Fruit fly (Drosophila melanogaster) whole organism, embryonic: ENCODE measurements around the gene Pink1.

Experiments
- CG12155 ChIP-seq: fragments of 200-800 bp; sonication (Bioruptor generic); optimal IDR thresholded peaks from 3 replicates; lab custom pipeline; 2016; ENCODE audit warnings: missing biosample characterization, missing genetic modification characterization
- CG12299 ChIP-seq: fragments of 200-800 bp; sonication (Bioruptor generic); optimal IDR thresholded peaks from 2 replicates; lab custom pipeline; 2018; ENCODE audit warnings: missing biosample characterization, mild to moderate bottlenecking, missing genetic modification characterization
- CG12769 ChIP-seq: fragments of 200-800 bp; sonication (Bioruptor generic); optimal IDR thresholded peaks from 2 replicates; lab custom pipeline; 2019; ENCODE audit warnings: missing biosample characterization, mild to moderate bottlenecking, missing genetic modification characterization, moderate library complexity
- CG14667 ChIP-seq: fragments of 200-800 bp; sonication (Bioruptor generic); IDR thresholded peaks from 2 replicates; pipeline ENCODE4 v1.3.6; 2022; ENCODE audit warnings: missing biosample characterization, missing genetic modification characterization
- CG14710 ChIP-seq: fragments of 200-800 bp; sonication (Bioruptor generic); optimal IDR thresholded peaks from 3 replicates; lab custom pipeline; 2019; ENCODE audit warnings: missing biosample characterization, mild to moderate bottlenecking, missing genetic modification characterization, moderate library complexity
- CG17361 ChIP-seq: fragments of 200-800 bp; sonication (Bioruptor generic); IDR thresholded peaks from 3 replicates; pipeline ENCODE4 v1.3.6; 2022; ENCODE audit warnings: missing biosample characterization, missing genetic modification characterization
- CG2202 ChIP-seq: fragments of 200-800 bp; sonication (Bioruptor generic); optimal IDR thresholded peaks from 2 replicates; lab custom pipeline; 2018; ENCODE audit warnings: missing biosample characterization, mild to moderate bottlenecking, missing genetic modification characterization
- CG3726 ChIP-seq: fragments of 200-800 bp; sonication (Bioruptor generic); IDR thresholded peaks from 3 replicates; pipeline ENCODE4, ENCODE4 v1.3.6; 2022; ENCODE audit warnings: missing biosample characterization, missing genetic modification characterization
- CG3838 ChIP-seq: fragments of 200-800 bp; sonication (Bioruptor generic); optimal IDR thresholded peaks from 3 replicates; lab custom pipeline; 2016; ENCODE audit warnings: missing biosample characterization, missing genetic modification characterization
- CG3847 ChIP-seq: fragments of 200-800 bp; sonication (Bioruptor generic); IDR thresholded peaks from 2 replicates; pipeline ENCODE4 v1.3.6; 2022; ENCODE audit warnings: missing biosample characterization, missing genetic modification characterization
- CG4282 ChIP-seq: fragments of 200-800 bp; sonication (Bioruptor generic); optimal IDR thresholded peaks from 2 replicates; lab custom pipeline; 2016; ENCODE audit warnings: missing biosample characterization, missing genetic modification characterization
- CG4707 ChIP-seq: fragments of 200-800 bp; sonication (Bioruptor generic); optimal IDR thresholded peaks from 2 replicates; lab custom pipeline; 2018; ENCODE audit warnings: missing biosample characterization, mild to moderate bottlenecking, missing genetic modification characterization, moderate library complexity
- CG6683 ChIP-seq: fragments of 200-800 bp; sonication (Bioruptor generic); optimal IDR thresholded peaks from 2 replicates; lab custom pipeline; 2017; ENCODE audit warnings: missing biosample characterization, mild to moderate bottlenecking, missing genetic modification characterization, missing genetic modification reagents
- CG8359 ChIP-seq: fragments of 200-800 bp; sonication (Bioruptor generic); optimal IDR thresholded peaks from 2 replicates; lab custom pipeline; 2017; ENCODE audit warnings: missing biosample characterization, mild to moderate bottlenecking, missing genetic modification characterization, borderline replicate concordance
- CG8924 ChIP-seq: fragments of 200-800 bp; optimal IDR thresholded peaks from 3 replicates; lab custom pipeline; 2019; ENCODE audit warnings: missing biosample characterization, mild to moderate bottlenecking, missing genetic modification characterization, moderate library complexity
- Dek ChIP-seq: fragments of 200-800 bp; sonication (Bioruptor generic); optimal IDR thresholded peaks from 3 replicates; lab custom pipeline; 2019; ENCODE audit warnings: missing biosample characterization, mild to moderate bottlenecking, missing genetic modification characterization, moderate library complexity
- Ets97D ChIP-seq: fragments of 200-800 bp; sonication (Bioruptor generic); optimal IDR thresholded peaks from 3 replicates; lab custom pipeline; 2016; ENCODE audit warnings: missing biosample characterization, missing genetic modification characterization
- H15 ChIP-seq: fragments of 200-800 bp; sonication (Bioruptor generic); IDR thresholded peaks from 3 replicates; pipeline ENCODE4 v1.3.6; 2022; ENCODE audit warnings: missing biosample characterization, missing genetic modification characterization
- Hr51 ChIP-seq, 2 experiments: fragments of 200-800 bp; sonication (Bioruptor generic); optimal IDR thresholded peaks; 2 replicates in 1 of 2; 3 replicates in 1 of 2; lab custom pipeline; 2016 to 2018; ENCODE audit warnings: missing biosample characterization in 2 of 2, missing genetic modification characterization in 2 of 2, mild to moderate bottlenecking in 1 of 2, moderate library complexity in 1 of 2
- Lhr ChIP-seq: fragments of 200-800 bp; sonication (Bioruptor generic); optimal IDR thresholded peaks from 3 replicates; lab custom pipeline; 2017; ENCODE audit warnings: mild to moderate bottlenecking, missing biosample characterization, missing genetic modification reagents, missing genetic modification characterization
- MBD-R2 ChIP-seq: fragments of 200-800 bp; sonication (Bioruptor generic); IDR thresholded peaks from 2 replicates; pipeline ENCODE4 v1.3.6; 2022; ENCODE audit warnings: missing biosample characterization, missing genetic modification characterization
- MTF-1 ChIP-seq: fragments of 200-800 bp; sonication (Bioruptor generic); optimal IDR thresholded peaks from 2 replicates; lab custom pipeline; 2018; ENCODE audit warnings: missing biosample characterization, mild to moderate bottlenecking, missing genetic modification characterization, borderline replicate concordance
- Max ChIP-seq: fragments of 200-800 bp; sonication (Bioruptor generic); optimal IDR thresholded peaks from 2 replicates; lab custom pipeline; 2016; ENCODE audit warnings: missing biosample characterization, mild to moderate bottlenecking, missing genetic modification characterization
- NFAT ChIP-seq: fragments of 200-800 bp; sonication (Bioruptor generic); IDR thresholded peaks from 2 replicates; pipeline ENCODE4 v1.3.6; 2022; ENCODE audit warnings: missing biosample characterization, missing genetic modification characterization
- Neu2 ChIP-seq: fragments of 200-800 bp; sonication (Bioruptor generic); optimal IDR thresholded peaks from 3 replicates; lab custom pipeline; 2016; ENCODE audit warnings: missing biosample characterization, missing genetic modification characterization, borderline replicate concordance
- Oaz ChIP-seq: fragments of 200-800 bp; sonication (Bioruptor generic); IDR thresholded peaks from 2 replicates; pipeline ENCODE4 v1.3.6; 2022; ENCODE audit warnings: missing biosample characterization, missing genetic modification characterization
- Sox102F ChIP-seq: fragments of 200-800 bp; sonication (Bioruptor generic); optimal IDR thresholded peaks from 2 replicates; lab custom pipeline; 2018; ENCODE audit warnings: missing biosample characterization, mild to moderate bottlenecking, missing genetic modification characterization, moderate library complexity
- Xbp1 ChIP-seq: fragments of 200-800 bp; sonication (Bioruptor generic); optimal IDR thresholded peaks from 3 replicates; lab custom pipeline; 2016; ENCODE audit warnings: missing biosample characterization, mild to moderate bottlenecking, missing genetic modification characterization
- amos ChIP-seq: fragments of 200-800 bp; sonication (Bioruptor generic); IDR thresholded peaks from 2 replicates; pipeline ENCODE4 v1.3.6; 2022; ENCODE audit warnings: missing biosample characterization, missing genetic modification characterization; ENCODE audit not compliant: partially characterized antibody
- ap ChIP-seq: fragments of 200-800 bp; sonication (Bioruptor generic); IDR thresholded peaks from 2 replicates; pipeline ENCODE4 v1.3.6; 2022; ENCODE audit warnings: missing biosample characterization, missing genetic modification characterization
- bigmax ChIP-seq: fragments of 200-800 bp; sonication (Bioruptor generic); optimal IDR thresholded peaks from 2 replicates; lab custom pipeline; 2018; ENCODE audit warnings: missing biosample characterization, mild to moderate bottlenecking, missing genetic modification characterization
- emc ChIP-seq: fragments of 200-800 bp; sonication (Bioruptor generic); optimal IDR thresholded peaks from 2 replicates; lab custom pipeline; 2016; ENCODE audit warnings: missing biosample characterization, missing genetic modification characterization
- ewg ChIP-seq: fragments of 200-800 bp; sonication (Bioruptor generic); optimal IDR thresholded peaks from 3 replicates; lab custom pipeline; 2017; ENCODE audit warnings: mild to moderate bottlenecking, missing biosample characterization, missing genetic modification reagents, missing genetic modification characterization
- gt ChIP-seq: fragments of 200-800 bp; sonication (Bioruptor generic); IDR thresholded peaks from 2 replicates; pipeline ENCODE4 v1.3.6; 2022; ENCODE audit warnings: missing biosample characterization, missing genetic modification characterization
- hkb ChIP-seq, 2 experiments: fragments of 200-800 bp in 1 of 2; fragments of >200 bp in 1 of 2; sonication (Bioruptor generic) in 1 of 2; IDR thresholded peaks in 1 of 2; optimal IDR thresholded peaks in 1 of 2; 2 replicates each; pipeline versions ENCODE4 v1.3.6 to Lab custom; 2017 to 2022; ENCODE audit warnings: missing biosample characterization in 1 of 2, missing genetic modification characterization in 1 of 2
- hth ChIP-seq: fragments of >200 bp; optimal IDR thresholded peaks from 2 replicates; lab custom pipeline; 2017; ENCODE audit warnings: inconsistent platforms
- insv ChIP-seq, 2 experiments: fragments of 200-800 bp; sonication (Bioruptor generic); optimal IDR thresholded peaks; 3 replicates each; lab custom pipeline; 2016 to 2018; ENCODE audit warnings: missing biosample characterization in 2 of 2, missing genetic modification characterization in 2 of 2
- jigr1 ChIP-seq: fragments of 200-800 bp; sonication (Bioruptor generic); IDR thresholded peaks from 3 replicates; pipeline ENCODE4 v1.3.6; 2022; ENCODE audit warnings: missing biosample characterization, missing genetic modification characterization
- nau ChIP-seq: fragments of 200-800 bp; sonication (Bioruptor generic); optimal IDR thresholded peaks from 3 replicates; lab custom pipeline; 2017; ENCODE audit warnings: missing biosample characterization, mild to moderate bottlenecking, missing genetic modification characterization, missing genetic modification reagents
- prd ChIP-seq, 3 experiments: fragments of >200 bp in 2 of 3; fragments of 200-800 bp in 1 of 3; sonication (Bioruptor generic) in 1 of 3; optimal IDR thresholded peaks in 2 of 3; IDR thresholded peaks in 1 of 3; 2 replicates in 2 of 3; 3 replicates in 1 of 3; pipeline versions ENCODE4 v1.3.6 to Lab custom; 2017 to 2022; ENCODE audit warnings: missing biosample characterization in 1 of 3, missing genetic modification characterization in 1 of 3
- ro ChIP-seq: fragments of 200-800 bp; sonication (Bioruptor generic); IDR thresholded peaks from 2 replicates; pipeline ENCODE4 v1.3.6; 2022; ENCODE audit warnings: missing biosample characterization, missing genetic modification characterization
- sc ChIP-seq, 3 experiments: fragments of >200 bp in 2 of 3; fragments of 200-800 bp in 1 of 3; sonication (Bioruptor generic) in 1 of 3; optimal IDR thresholded peaks; 2 replicates in 2 of 3; 3 replicates in 1 of 3; lab custom pipeline; 2017; ENCODE audit warnings: mild to moderate bottlenecking in 1 of 3, missing biosample characterization in 1 of 3, missing genetic modification characterization in 1 of 3, missing genetic modification reagents in 1 of 3
- ssp ChIP-seq: fragments of 200-800 bp; sonication (Bioruptor generic); IDR thresholded peaks from 2 replicates; pipeline ENCODE4 v1.3.6; 2022; ENCODE audit warnings: missing biosample characterization, missing genetic modification characterization
- tio ChIP-seq: fragments of 200-800 bp; sonication (Bioruptor generic); optimal IDR thresholded peaks from 2 replicates; lab custom pipeline; 2017; ENCODE audit warnings: missing biosample characterization, missing genetic modification characterization, inconsistent platforms
- toy ChIP-seq: fragments of 200-800 bp; sonication (Bioruptor generic); IDR thresholded peaks from 2 replicates; pipeline ENCODE4 v1.3.6; 2022; ENCODE audit warnings: missing biosample characterization, missing genetic modification characterization
- tup ChIP-seq: fragments of 200-800 bp; sonication (Bioruptor generic); optimal IDR thresholded peaks from 2 replicates; lab custom pipeline; 2016; ENCODE audit warnings: missing biosample characterization, mild to moderate bottlenecking, missing genetic modification characterization, moderate library complexity
- twi ChIP-seq: fragments of 200-800 bp; optimal IDR thresholded peaks from 2 replicates; lab custom pipeline; 2019; ENCODE audit warnings: missing biosample characterization, mild to moderate bottlenecking, missing genetic modification characterization, moderate library complexity
- vfl ChIP-seq: fragments of 200-800 bp; sonication (Bioruptor generic); optimal IDR thresholded peaks from 2 replicates; lab custom pipeline; 2016; ENCODE audit warnings: missing biosample characterization, missing genetic modification characterization
- yki ChIP-seq: fragments of >200 bp; optimal IDR thresholded peaks from 3 replicates; lab custom pipeline; 2018

The Pink1 gene

dm6 chrX:6696467-6696866 lies 12.9 kb downstream of the Pink1 start (continued):
- TF ChIP-seq Neu2 (no peak), Hr51 (GFP tag; optimal IDR thresholded peaks at IDR 0.05; lab: Kevin White, UChicago) (peak; percentile 32 to 71), emc (GFP tag; lab: Kevin White, UChicago) (no peak), Ets97D (GFP tag; lab: Kevin White, UChicago) (peak; percentile 10), MBD-R2 (GFP tag; lab: Robert Waterston, UW) (peak; percentile 39; the same call in 1 of the 2 replicates), hth (no peak), tio (GFP tag; lab: Kevin White, UChicago) (no peak), CG4282 (peak; percentile 10), CG12769 (tag; lab: Kevin White, UChicago) (no peak), insv (GFP tag; optimal IDR thresholded peaks at IDR 0.05; lab: Kevin White, UChicago) (peak in 1 of 2 experiments; percentile 31), prd (optimal IDR thresholded peaks at IDR 0.05; lab: Kevin White, UChicago) (no peak), prd (GFP tag; IDR thresholded peaks at IDR 0.05; lab: Robert Waterston, UW) (peak; percentile 63), CG2202 (tag; lab: Kevin White, UChicago) (peak; percentile 27), CG8359 (GFP tag; lab: Kevin White, UChicago) (no peak), Max (peak; percentile 15), ssp (peak; percentile 35; the same call in 1 of the 2 replicates), vfl (GFP tag; lab: Kevin White, UChicago) (peak; percentile 38), CG3847 (peak; percentile 59; the same call in 1 of the 2 replicates), Xbp1 (GFP tag; lab: Kevin White, UChicago) (peak; percentile 61), yki (lab: Kevin White, UChicago) (no peak), CG12155 (peak; percentile 52), ewg (GFP tag; lab: Kevin White, UChicago) (peak; percentile 50), CG12299 (tag; lab: Kevin White, UChicago) (peak; percentile 66), CG4707 (GFP tag; lab: Kevin White, UChicago) (peak; percentile 26), tup (GFP tag; lab: Kevin White, UChicago) (peak; percentile 29), ap (peak; percentile 48), CG3838 (GFP tag; lab: Kevin White, UChicago) (no peak), CG17361 (GFP tag; lab: Robert Waterston, UW) (peak; percentile 72), Oaz (GFP tag; lab: Robert Waterston, UW) (peak; percentile 32; the same call in 1 of the 2 replicates), H15 (GFP tag; lab: Robert Waterston, UW) (no peak), ro (GFP tag; lab: Robert Waterston, UW) (no peak), CG14710 (peak; percentile 49), Sox102F (GFP tag; lab: Kevin White, UChicago) (peak; percentile 64), sc (optimal IDR thresholded peaks at IDR 0.05; lab: Kevin White, UChicago) (no peak), sc (GFP tag; optimal IDR thresholded peaks at IDR 0.05; lab: Kevin White, UChicago) (no peak), CG3726 (GFP tag; lab: Robert Waterston, UW) (peak; percentile 46; the same call in 1 of the 3 replicates), bigmax (no peak), gt (GFP tag; lab: Robert Waterston, UW) (no peak; the same call in 1 of the 2 replicates), Dek (tag; lab: Kevin White, UChicago) (peak; percentile 66), NFAT (GFP tag; lab: Robert Waterston, UW) (no peak), MTF-1 (GFP tag; lab: Kevin White, UChicago) (peak; percentile 47), jigr1 (GFP tag; lab: Robert Waterston, UW) (0 out of 3 replicates have a peak, but pooled peaks have one; percentile 24), Lhr (no peak), CG14667 (GFP tag; lab: Robert Waterston, UW) (peak; percentile 51), nau (GFP tag; lab: Kevin White, UChicago) (peak; percentile 35), CG8924 (peak; percentile 72), toy (GFP tag; lab: Robert Waterston, UW) (no peak), CG6683 (peak; percentile 66), twi (tag; lab: Kevin White, UChicago) (peak; percentile 13), hkb (optimal IDR thresholded peaks at IDR 0.05; lab: Kevin White, UChicago) (no peak), hkb (GFP tag; IDR thresholded peaks at IDR 0.05; lab: Robert Waterston, UW) (peak; percentile 86), amos (GFP tag; lab: Robert Waterston, UW) (no peak)
